Worm (Caenorhabditis elegans): Measurements from ENCODE around the gene srh-258.

srh-258 gene

ce11 chrV:15429125-15429524, 24.2 kb downstream of the srh-258 start:
- TF ChIP-seq F26F4.8 (GFP tag; conservative IDR thresholded peaks at IDR 0.05) (peak; percentile 74; the same call in 1 of the 2 replicates), nhr-41 (GFP tag; IDR thresholded peaks at IDR 0.05) (peak; percentile 69; the same call in 1 of the 2 replicates), Y105C5A.15 (GFP tag; IDR thresholded peaks at IDR 0.05) (peak; percentile 40; the same call in 1 of the 2 replicates)

ce11 chrV:15431322-15432052, 26.5 kb downstream of the srh-258 start:
- TF ChIP-seq saeg-2 (GFP tag; IDR thresholded peaks at IDR 0.05) = no peak
- peak; percentile 33 for TF ChIP-seq lin-39 (tag; optimal IDR thresholded peaks at IDR 0.05)
- TF ChIP-seq set-16 (GFP tag; IDR thresholded peaks at IDR 0.05) = no peak
- no peak for TF ChIP-seq daf-12 (tag; optimal IDR thresholded peaks at IDR 0.05)
- TF ChIP-seq nhr-11 (tag; optimal IDR thresholded peaks at IDR 0.05) = no peak
- TF ChIP-seq F10B5.3 (tag; optimal IDR thresholded peaks at IDR 0.05) = no peak
- TF ChIP-seq spr-1 (tag; optimal IDR thresholded peaks at IDR 0.05) = no peak
- TF ChIP-seq nhr-25 (tag; optimal IDR thresholded peaks at IDR 0.05; ENCODE audit: borderline replicate concordance, insufficient read depth) = no peak
- TF ChIP-seq spr-3 (GFP tag; optimal IDR thresholded peaks at IDR 0.05) = no peak
- no peak for TF ChIP-seq dmd-8 (GFP tag; IDR thresholded peaks at IDR 0.05)
- TF ChIP-seq mdl-1 (tag; optimal IDR thresholded peaks at IDR 0.05) = no peak
- no peak for TF ChIP-seq lin-1 (GFP tag; IDR thresholded peaks at IDR 0.05)
- no peak for TF ChIP-seq cey-2 (tag; optimal IDR thresholded peaks at IDR 0.05; ENCODE audit: borderline replicate concordance, insufficient read depth)
- TF ChIP-seq ceh-82 (tag; optimal IDR thresholded peaks at IDR 0.05) = no peak
- 0 out of 2 replicates have a peak, but pooled peaks have one; percentile 35 for TF ChIP-seq ZK337.2 (GFP tag; IDR thresholded peaks at IDR 0.05)
- no peak for TF ChIP-seq lsy-2 (tag; optimal IDR thresholded peaks at IDR 0.05)
- TF ChIP-seq F37D6.2 (tag; optimal IDR thresholded peaks at IDR 0.05) = no peak
- no peak for TF ChIP-seq hif-1 (tag; optimal IDR thresholded peaks at IDR 0.05)
- TF ChIP-seq nhr-237 (tag; optimal IDR thresholded peaks at IDR 0.05) = no peak
- no peak for TF ChIP-seq fkh-10 (GFP tag; optimal IDR thresholded peaks at IDR 0.05)
- TF ChIP-seq tag-97 (GFP tag; IDR thresholded peaks at IDR 0.05) = 0 out of 2 replicates have a peak, but pooled peaks have one; percentile 35
- TF ChIP-seq vab-7 (GFP tag; IDR thresholded peaks at IDR 0.05) = no peak
- TF ChIP-seq hlh-30 (tag; optimal IDR thresholded peaks at IDR 0.05; ENCODE audit: insufficient read depth) = no peak
- no peak for TF ChIP-seq Y48G9A.11 (GFP tag; IDR thresholded peaks at IDR 0.05)
- no peak for TF ChIP-seq daf-8 (GFP tag; IDR thresholded peaks at IDR 0.05)
- TF ChIP-seq pqm-1 (tag; optimal IDR thresholded peaks at IDR 0.05) = no peak
- TF ChIP-seq nhr-6 (tag; optimal IDR thresholded peaks at IDR 0.05) = no peak
- no peak for TF ChIP-seq php-3 (GFP tag; IDR thresholded peaks at IDR 0.05)
- TF ChIP-seq Y75B8A.6 (GFP tag; IDR thresholded peaks at IDR 0.05) = peak; percentile 63; the same call in 1 of the 2 replicates
- peak in 1 of 2 experiments; percentile 63 for TF ChIP-seq unc-62 (GFP tag; optimal IDR thresholded peaks at IDR 0.05 in 1 of 2)
- no peak for TF ChIP-seq unc-62 (tag; optimal IDR thresholded peaks at IDR 0.05)
- no peak; a peak in 1 of 4 replicates for TF ChIP-seq madf-5 (GFP tag; IDR thresholded peaks at IDR 0.05)
- no peak for TF ChIP-seq daf-16 (GFP tag; optimal IDR thresholded peaks at IDR 0.05)
- no peak for TF ChIP-seq daf-16 (tag; optimal IDR thresholded peaks at IDR 0.05)
- TF ChIP-seq F49E8.2 (tag; optimal IDR thresholded peaks at IDR 0.05; ENCODE audit: borderline replicate concordance) = no peak
- TF ChIP-seq nhr-28 (tag; optimal IDR thresholded peaks at IDR 0.05) = no peak
- no peak for TF ChIP-seq snpc-4 (tag; optimal IDR thresholded peaks at IDR 0.05)
